Worm (Caenorhabditis elegans) whole organism, L1 larva: ENCODE data around the gene lrpc-1.

Experiments
- elt-2 ChIP-seq: sonication (generic microtip); optimal IDR thresholded peaks from 2 replicates; lab custom pipeline; 2016; ENCODE audit warnings: missing genetic modification characterization, mild to moderate bottlenecking, inconsistent platforms, missing compliant biosample characterization, missing genetic modification reagents
- grh-1 ChIP-seq: fragments of 200-800 bp; sonication (Bioruptor generic); IDR thresholded peaks from 2 replicates; pipeline ENCODE4 v1.3.6; 2022; ENCODE audit warnings: missing genetic modification reagents, missing genetic modification characterization, missing compliant biosample characterization
- hlh-17 ChIP-seq: fragments of 200-800 bp; sonication (Bioruptor generic); optimal IDR thresholded peaks from 2 replicates; lab custom pipeline; 2018; ENCODE audit warnings: missing genetic modification characterization, mild to moderate bottlenecking, missing compliant biosample characterization, moderate library complexity, borderline replicate concordance
- lin-39 ChIP-seq: fragments of 150-350 bp; optimal IDR thresholded peaks from 2 replicates; lab custom pipeline; 2014; ENCODE audit warnings: missing biosample characterization, missing genetic modification reagents, missing genetic modification characterization
- nhr-20 ChIP-seq: sonication (generic microtip); optimal IDR thresholded peaks from 2 replicates; lab custom pipeline; 2016; ENCODE audit warnings: mild to moderate bottlenecking, missing genetic modification characterization, missing compliant biosample characterization
- nhr-76 ChIP-seq: sonication (generic microtip); optimal IDR thresholded peaks from 2 replicates; lab custom pipeline; 2017; ENCODE audit warnings: missing biosample characterization, missing genetic modification characterization
- unc-62 ChIP-seq: fragments of 150-350 bp; optimal IDR thresholded peaks from 2 replicates; lab custom pipeline; 2014; ENCODE audit warnings: missing biosample characterization, missing genetic modification reagents, missing genetic modification characterization

- TF ChIP-seq hlh-17 (no peak), grh-1 (GFP tag; lab: Robert Waterston, UW) (no peak), nhr-76 (tag; lab: Kevin White, UChicago) (no peak), nhr-20 (tag; lab: Kevin White, UChicago) (no peak), lin-39 (tag; lab: Kevin White, UChicago) (no peak), unc-62 (GFP tag; lab: Kevin White, UChicago) (no peak), elt-2 (tag; lab: Kevin White, UChicago) (no peak)
These were observed 30.7 kb downstream of the lrpc-1 start for ce11 chrV:5582308-5582707.
